Worm (Caenorhabditis elegans) whole organism, L4 larva: ENCODE data around the gene elo-3.

Experiments
- dmd-9 ChIP-seq: fragments of 200-800 bp; sonication (Bioruptor generic); IDR thresholded peaks from 2 replicates; pipeline ENCODE4 v1.3.6; 2022; ENCODE audit warnings: missing genetic modification reagents, missing genetic modification characterization, missing compliant biosample characterization
- fos-1 ChIP-seq: fragments of 150-350 bp; optimal IDR thresholded peaks from 2 replicates; lab custom pipeline; 2014; ENCODE audit warnings: missing biosample characterization, missing genetic modification characterization
- lin-1 ChIP-seq: fragments of 200-800 bp; sonication (Bioruptor generic); IDR thresholded peaks from 2 replicates; pipeline ENCODE4 v1.3.6; 2022; ENCODE audit warnings: missing genetic modification reagents, missing genetic modification characterization, missing compliant biosample characterization
- lin-39 ChIP-seq: fragments of 150-350 bp; optimal IDR thresholded peaks from 2 replicates; lab custom pipeline; 2014; ENCODE audit warnings: missing biosample characterization, missing genetic modification reagents, missing genetic modification characterization
- mdl-1 ChIP-seq, 2 experiments: fragments of 150-350 bp in 1 of 2; sonication (generic microtip) in 1 of 2; optimal IDR thresholded peaks; 2 replicates each; lab custom pipeline; 2014 to 2017; ENCODE audit warnings: missing biosample characterization in 2 of 2, missing genetic modification characterization in 2 of 2
- rbr-2 ChIP-seq: sonication (generic microtip); optimal IDR thresholded peaks from 2 replicates; lab custom pipeline; 2016; ENCODE audit warnings: missing genotype, missing genetic modification characterization, missing compliant biosample characterization
- set-16 ChIP-seq: fragments of 200-800 bp; sonication (Bioruptor generic); IDR thresholded peaks from 2 replicates; pipeline ENCODE4 v1.3.6; 2022; ENCODE audit warnings: missing genetic modification reagents, missing genetic modification characterization, missing compliant biosample characterization
- snpc-4 ChIP-seq: fragments of 150-350 bp; optimal IDR thresholded peaks from 2 replicates; lab custom pipeline; 2014; ENCODE audit warnings: missing biosample characterization, missing genetic modification characterization
- tra-1 ChIP-seq: fragments of 200-800 bp; sonication (Bioruptor generic); IDR thresholded peaks from 2 replicates; pipeline ENCODE4 v1.3.6; 2022; ENCODE audit warnings: missing genetic modification reagents, missing genetic modification characterization, missing compliant biosample characterization
- unc-62 ChIP-seq, 3 experiments: fragments of 150-350 bp in 1 of 3; sonication (generic microtip); optimal IDR thresholded peaks in 2 of 3; peaks in 1 of 3; 1 replicate in 1 of 3; 2 replicates in 2 of 3; lab custom pipeline; 2014 to 2017; ENCODE audit warnings: missing biosample characterization in 3 of 3, missing genetic modification characterization in 3 of 3, missing genetic modification reagents in 3 of 3, missing genotype in 1 of 3
- zag-1 ChIP-seq: fragments of 150-350 bp; optimal IDR thresholded peaks from 2 replicates; lab custom pipeline; 2014; ENCODE audit warnings: missing biosample characterization, missing genetic modification characterization

DNA sequence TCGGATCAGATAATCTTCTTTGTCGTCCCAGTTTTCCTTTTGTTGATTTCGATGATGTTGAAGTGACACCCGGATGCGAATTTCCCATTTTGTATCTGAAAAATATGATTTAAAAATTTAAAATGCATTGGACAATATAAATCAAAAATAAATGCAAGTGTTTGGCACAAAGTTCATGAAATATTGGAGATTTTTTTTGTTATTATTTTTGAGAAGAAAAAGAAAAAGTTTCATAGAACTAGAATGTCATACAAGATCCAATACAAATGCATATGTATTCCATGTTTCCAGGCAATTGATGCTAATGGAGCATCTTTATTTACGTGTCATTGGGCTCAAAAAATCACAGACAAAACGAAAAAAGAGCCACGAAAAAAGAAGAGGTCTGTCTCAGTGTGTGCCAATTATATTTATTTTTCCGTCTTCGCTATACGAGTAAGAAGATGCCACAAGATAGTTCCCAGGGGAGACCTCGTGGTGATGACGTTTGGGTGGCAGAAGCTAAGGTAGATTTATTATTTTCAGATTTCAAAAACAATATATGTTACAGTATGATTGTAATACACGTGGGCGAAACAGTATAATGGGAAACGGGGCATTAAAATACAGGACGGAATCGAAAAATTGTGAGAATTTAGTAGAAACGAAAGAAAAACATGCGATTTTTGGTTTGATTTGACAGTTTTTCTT lies 18.0 kb upstream of the elo-3 start, which contains the start of the genes glb-23 and R13A1.1:
- TF ChIP-seq lin-39 (tag; lab: Kevin White, UChicago) (no peak), unc-62 (GFP tag; optimal IDR thresholded peaks at IDR 0.05 in 1 of 2; lab: Kevin White, UChicago) (no peak), unc-62 (tag; optimal IDR thresholded peaks at IDR 0.05; lab: Kevin White, UChicago) (no peak), fos-1 (no peak), zag-1 (no peak), mdl-1 (tag; optimal IDR thresholded peaks at IDR 0.05; lab: Kevin White, UChicago) (no peak), dmd-9 (GFP tag; lab: Robert Waterston, UW) (no peak), lin-1 (GFP tag; lab: Robert Waterston, UW) (no peak), rbr-2 (tag; lab: Kevin White, UChicago) (no peak), set-16 (GFP tag; lab: Robert Waterston, UW) (no peak), snpc-4 (tag; lab: Kevin White, UChicago) (no peak), tra-1 (GFP tag; lab: Robert Waterston, UW) (no peak)
